Worm (Caenorhabditis elegans): ENCODE data around the gene tbc-12.

ce11 chrX:2506738-2507137, 25.5 kb downstream of the tbc-12 start:
- TF ChIP-seq unc-86 (tag; optimal IDR thresholded peaks at IDR 0.05), result peak; percentile 38
- TF ChIP-seq sox-4 (tag; optimal IDR thresholded peaks at IDR 0.05), result no peak
- TF ChIP-seq nhr-77 (tag; optimal IDR thresholded peaks at IDR 0.05), result no peak
- TF ChIP-seq tlp-1 (tag; optimal IDR thresholded peaks at IDR 0.05), result no peak
- no peak for TF ChIP-seq blmp-1 (tag; optimal IDR thresholded peaks at IDR 0.05)
- no peak for TF ChIP-seq vab-15 (tag; optimal IDR thresholded peaks at IDR 0.05)
- no peak for TF ChIP-seq ces-1 (GFP tag; optimal IDR thresholded peaks at IDR 0.05)
- no peak for TF ChIP-seq nhr-11 (tag; optimal IDR thresholded peaks at IDR 0.05)
- TF ChIP-seq jun-1 (tag; optimal IDR thresholded peaks at IDR 0.05), result no peak
- no peak for TF ChIP-seq tbx-2 (tag; optimal IDR thresholded peaks at IDR 0.05)
- TF ChIP-seq lin-14 (GFP tag; optimal IDR thresholded peaks at IDR 0.05), result peak; percentile 28
- no peak for TF ChIP-seq lin-39 (tag; optimal IDR thresholded peaks at IDR 0.05)
- peak; percentile 22 for TF ChIP-seq dsc-1 (tag; optimal IDR thresholded peaks at IDR 0.05)
- no peak for TF ChIP-seq skn-1 (tag; optimal IDR thresholded peaks at IDR 0.05)
